Fruit fly (Drosophila melanogaster) whole organism, embryonic: ENCODE measurements around the gene Peritrophin-15a.
A peak's percentile ranks its signal among the peaks of the same experiment; 100 is the strongest.

Experiments used
- CG10366 ChIP-seq: fragments of 200-800 bp; sonication (Bioruptor generic); IDR thresholded peaks from 2 replicates; pipeline ENCODE4 v1.3.6; 2022; ENCODE audit warnings: missing biosample characterization, missing genetic modification characterization
- CG12942 ChIP-seq: fragments of 200-800 bp; sonication (Bioruptor generic); optimal IDR thresholded peaks from 3 replicates; lab custom pipeline; 2016; ENCODE audit warnings: missing biosample characterization, missing genetic modification characterization
- CG2129 ChIP-seq: fragments of 200-800 bp; sonication (Bioruptor generic); IDR thresholded peaks from 2 replicates; pipeline ENCODE4 v1.3.6; 2022; ENCODE audit warnings: missing biosample characterization, missing genetic modification characterization; ENCODE audit not compliant: partially characterized antibody
- CG30431 ChIP-seq: fragments of 200-800 bp; sonication (Bioruptor generic); optimal IDR thresholded peaks from 2 replicates; lab custom pipeline; 2017; ENCODE audit warnings: missing biosample characterization, missing genetic modification characterization
- CG6765 ChIP-seq: fragments of 200-800 bp; sonication (Bioruptor generic); optimal IDR thresholded peaks from 3 replicates; lab custom pipeline; 2017; ENCODE audit warnings: missing biosample characterization, mild to moderate bottlenecking, missing genetic modification characterization
- D ChIP-seq, 2 experiments: fragments of 200-800 bp in 1 of 2; fragments of >200 bp in 1 of 2; sonication (Bioruptor generic) in 1 of 2; optimal IDR thresholded peaks; 2 replicates in 1 of 2; 3 replicates in 1 of 2; lab custom pipeline; 2017; ENCODE audit warnings: mild to moderate bottlenecking in 1 of 2, missing biosample characterization in 1 of 2, missing genetic modification characterization in 1 of 2, missing genetic modification reagents in 1 of 2
- HLH4C ChIP-seq: fragments of 200-800 bp; sonication (Bioruptor generic); IDR thresholded peaks from 3 replicates; pipeline ENCODE4 v1.3.6; 2022; ENCODE audit warnings: missing biosample characterization, missing genetic modification characterization; ENCODE audit not compliant: partially characterized antibody
- Sox102F ChIP-seq: fragments of 200-800 bp; sonication (Bioruptor generic); optimal IDR thresholded peaks from 2 replicates; lab custom pipeline; 2018; ENCODE audit warnings: missing biosample characterization, mild to moderate bottlenecking, missing genetic modification characterization, moderate library complexity
- Sry-δ ChIP-seq: fragments of 200-800 bp; sonication (Bioruptor generic); optimal IDR thresholded peaks from 2 replicates; lab custom pipeline; 2016; ENCODE audit warnings: missing biosample characterization, missing genetic modification characterization
- cas ChIP-seq: fragments of 200-800 bp; sonication (Bioruptor generic); IDR thresholded peaks from 2 replicates; pipeline ENCODE4 v1.3.6; 2022; ENCODE audit warnings: missing biosample characterization, missing genetic modification characterization
- otp ChIP-seq: fragments of 200-800 bp; sonication (Bioruptor generic); IDR thresholded peaks from 3 replicates; pipeline ENCODE4, ENCODE4 v1.3.6; 2022; ENCODE audit warnings: missing biosample characterization, missing genetic modification characterization
- psq ChIP-seq: fragments of 200-800 bp; sonication (Bioruptor generic); optimal IDR thresholded peaks from 2 replicates; lab custom pipeline; 2017; ENCODE audit warnings: missing biosample characterization, missing genetic modification characterization
- row ChIP-seq: fragments of 200-800 bp; sonication (Bioruptor generic); IDR thresholded peaks from 3 replicates; pipeline ENCODE4 v1.3.6; 2022; ENCODE audit warnings: missing biosample characterization, missing genetic modification characterization

DNA sequence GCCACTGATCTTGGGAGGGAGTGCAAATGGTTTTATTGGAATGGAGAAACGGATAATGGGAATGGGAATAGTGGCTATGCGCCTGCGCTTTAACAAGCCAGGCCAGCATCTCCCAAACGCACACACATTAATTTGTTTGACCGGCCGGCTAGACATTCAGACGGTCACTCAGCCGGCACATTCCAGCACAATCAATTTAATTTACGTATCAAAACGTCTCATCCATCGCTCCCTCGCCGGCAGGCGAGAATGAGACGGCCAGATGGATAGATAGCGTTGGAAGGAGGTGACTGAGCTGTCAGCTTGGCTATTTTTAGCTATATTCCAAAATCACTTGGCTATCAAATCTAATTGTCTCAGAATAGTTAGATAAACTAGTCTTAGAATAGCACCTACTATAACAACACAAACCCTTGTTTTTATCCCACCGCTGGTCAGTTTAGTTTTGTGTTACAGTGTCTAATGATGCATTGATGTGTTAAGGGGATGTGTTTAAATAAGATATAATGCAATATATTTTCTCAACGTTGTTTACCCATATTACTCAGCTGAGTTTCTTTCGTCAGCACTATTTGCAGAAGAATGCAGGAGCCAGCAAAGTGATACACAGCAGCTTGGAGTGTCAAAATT, 27.7 kb upstream of the Peritrophin-15a start:
- TF ChIP-seq CG10366 (GFP tag; lab: Robert Waterston, UW): no peak
- peak; percentile 43 for TF ChIP-seq D (optimal IDR thresholded peaks at IDR 0.05; lab: Kevin White, UChicago)
- TF ChIP-seq D (GFP tag; optimal IDR thresholded peaks at IDR 0.05; lab: Kevin White, UChicago): no peak
- TF ChIP-seq CG6765 (GFP tag; lab: Kevin White, UChicago): no peak
- no peak for TF ChIP-seq CG30431
- TF ChIP-seq HLH4C: no peak
- no peak for TF ChIP-seq cas (GFP tag; lab: Robert Waterston, UW)
- no peak for TF ChIP-seq Sox102F (GFP tag; lab: Kevin White, UChicago)
- TF ChIP-seq CG2129: no peak
- no peak for TF ChIP-seq Sry-δ (GFP tag; lab: Kevin White, UChicago)
- no peak for TF ChIP-seq CG12942 (GFP tag; lab: Kevin White, UChicago)
- TF ChIP-seq row: peak; percentile 46; the same call in 2 of the 3 replicates
- TF ChIP-seq psq (GFP tag; lab: Kevin White, UChicago): no peak
- TF ChIP-seq otp: no peak
